ENCODE assay signal across 2 fruit fly cellular contexts in genomic region chr2L:8420259-8420930, dm6.
TF ChIP-seq lines count a peak whose summit lies in the region.

No protein-coding gene starts in this region.

TF ChIP-seq in whole organism, embryonic, 481 proteins besides CTCF, POLR2A, EP300 and RAD21 (continued from another document and continues in another):
- TF ChIP-seq tin (GFP tag; optimal IDR thresholded peaks at IDR 0.05; lab: Kevin White, UChicago) = no peak
- TF ChIP-seq sob (GFP tag; IDR thresholded peaks at IDR 0.05; lab: Robert Waterston, UW) = no peak
- no peak for TF ChIP-seq Usf (GFP tag; optimal IDR thresholded peaks at IDR 0.05; lab: Kevin White, UChicago)
- TF ChIP-seq Oli (tag; optimal IDR thresholded peaks at IDR 0.05; lab: Kevin White, UChicago) = peak; percentile 17
- no peak for TF ChIP-seq Oaz (GFP tag; IDR thresholded peaks at IDR 0.05; lab: Robert Waterston, UW)
- no peak for TF ChIP-seq CG1792 (GFP tag; optimal IDR thresholded peaks at IDR 0.05; lab: Kevin White, UChicago)
- TF ChIP-seq CG14667 (GFP tag; IDR thresholded peaks at IDR 0.05; lab: Robert Waterston, UW) = no peak
- no peak for TF ChIP-seq CG15011 (GFP tag; optimal IDR thresholded peaks at IDR 0.05; lab: Kevin White, UChicago)
- TF ChIP-seq row (GFP tag; IDR thresholded peaks at IDR 0.05; lab: Robert Waterston, UW) = peak; percentile 42; the same call in 2 of the 3 replicates
- no peak for TF ChIP-seq croc (GFP tag; conservative IDR thresholded peaks at IDR 0.05; lab: Robert Waterston, UW)
- TF ChIP-seq CG6254 (GFP tag; optimal IDR thresholded peaks at IDR 0.05; lab: Kevin White, UChicago) = no peak
- TF ChIP-seq caup (GFP tag; optimal IDR thresholded peaks at IDR 0.05; lab: Kevin White, UChicago; ENCODE audit: severe bottlenecking) = no peak
- TF ChIP-seq HLH54F (GFP tag; optimal IDR thresholded peaks at IDR 0.05; lab: Kevin White, UChicago) = no peak
- no peak for TF ChIP-seq wor (GFP tag; IDR thresholded peaks at IDR 0.05; lab: Robert Waterston, UW)
- no peak for TF ChIP-seq dpn (GFP tag; optimal IDR thresholded peaks at IDR 0.05; lab: Kevin White, UChicago)
- peak; percentile 16 for TF ChIP-seq CoRest (tag; optimal IDR thresholded peaks at IDR 0.05; lab: Kevin White, UChicago)
- TF ChIP-seq CG16815 (GFP tag; optimal IDR thresholded peaks at IDR 0.05; lab: Kevin White, UChicago) = no peak
- no peak for TF ChIP-seq CG18619 (GFP tag; optimal IDR thresholded peaks at IDR 0.05; lab: Kevin White, UChicago)
- TF ChIP-seq CG6813 (GFP tag; optimal IDR thresholded peaks at IDR 0.05; lab: Kevin White, UChicago) = no peak
- peak; percentile 14 for TF ChIP-seq yki (optimal IDR thresholded peaks at IDR 0.05; lab: Kevin White, UChicago)
- TF ChIP-seq Hr51 (GFP tag; optimal IDR thresholded peaks at IDR 0.05; lab: Kevin White, UChicago) = no peak
- peak; percentile 8 for TF ChIP-seq CG15269 (tag; optimal IDR thresholded peaks at IDR 0.05; lab: Kevin White, UChicago)
- no peak for TF ChIP-seq pan (optimal IDR thresholded peaks at IDR 0.05; lab: Kevin White, UChicago)
- TF ChIP-seq pan (GFP tag; optimal IDR thresholded peaks at IDR 0.05 in 1 of 2, IDR thresholded peaks at IDR 0.05 in 1 of 2) = no peak
- no peak for TF ChIP-seq prd (optimal IDR thresholded peaks at IDR 0.05; lab: Kevin White, UChicago)
- TF ChIP-seq prd (GFP tag; IDR thresholded peaks at IDR 0.05; lab: Robert Waterston, UW) = no peak
- no peak for TF ChIP-seq CG11247 (GFP tag; IDR thresholded peaks at IDR 0.05; lab: Robert Waterston, UW)
- no peak for TF ChIP-seq zfh2 (GFP tag; optimal IDR thresholded peaks at IDR 0.05; lab: Kevin White, UChicago)
- TF ChIP-seq CG31224 (GFP tag; IDR thresholded peaks at IDR 0.05; lab: Robert Waterston, UW) = no peak
- no peak for TF ChIP-seq B-H2 (GFP tag; optimal IDR thresholded peaks at IDR 0.05; lab: Kevin White, UChicago)
- TF ChIP-seq Deaf1 (tag; optimal IDR thresholded peaks at IDR 0.05; lab: Kevin White, UChicago) = no peak
- TF ChIP-seq CG11504 (tag; optimal IDR thresholded peaks at IDR 0.05; lab: Kevin White, UChicago) = peak; percentile 34
- no peak for TF ChIP-seq h (optimal IDR thresholded peaks at IDR 0.05; lab: Kevin White, UChicago)
- TF ChIP-seq CG12299 (tag; optimal IDR thresholded peaks at IDR 0.05; lab: Kevin White, UChicago) = no peak
- no peak for TF ChIP-seq danr (GFP tag; IDR thresholded peaks at IDR 0.05; lab: Robert Waterston, UW)
- no peak for TF ChIP-seq CG11085 (GFP tag; IDR thresholded peaks at IDR 0.05; lab: Robert Waterston, UW)
- no peak for TF ChIP-seq E2f1 (GFP tag; IDR thresholded peaks at IDR 0.05; lab: Robert Waterston, UW)
- no peak for TF ChIP-seq lola (GFP tag; optimal IDR thresholded peaks at IDR 0.05; lab: Kevin White, UChicago)
- TF ChIP-seq Bteb2 (GFP tag; optimal IDR thresholded peaks at IDR 0.05; lab: Kevin White, UChicago) = no peak
- TF ChIP-seq CG1647 (GFP tag; optimal IDR thresholded peaks at IDR 0.05; lab: Kevin White, UChicago) = no peak
- TF ChIP-seq CG30020 (tag; optimal IDR thresholded peaks at IDR 0.05; lab: Kevin White, UChicago) = no peak
- TF ChIP-seq CG1602 (GFP tag; optimal IDR thresholded peaks at IDR 0.05; lab: Kevin White, UChicago) = no peak
- TF ChIP-seq Ssrp (tag; optimal IDR thresholded peaks at IDR 0.05; lab: Kevin White, UChicago) = no peak
- no peak for TF ChIP-seq Nf-YA (GFP tag; IDR thresholded peaks at IDR 0.05; lab: Robert Waterston, UW)
- TF ChIP-seq Chrac-16 (GFP tag; optimal IDR thresholded peaks at IDR 0.05; lab: Kevin White, UChicago) = no peak
- no peak for TF ChIP-seq repo (GFP tag; optimal IDR thresholded peaks at IDR 0.05; lab: Kevin White, UChicago)
- TF ChIP-seq bcd (GFP tag; optimal IDR thresholded peaks at IDR 0.05; lab: Kevin White, UChicago) = no peak
- TF ChIP-seq phol (tag; optimal IDR thresholded peaks at IDR 0.05; lab: Kevin White, UChicago) = no peak
- peak; percentile 45 for TF ChIP-seq gem (tag; optimal IDR thresholded peaks at IDR 0.05; lab: Kevin White, UChicago)
- TF ChIP-seq chm (GFP tag; IDR thresholded peaks at IDR 0.05; lab: Robert Waterston, UW) = peak; percentile 31; the same call in 1 of the 2 replicates
- TF ChIP-seq ci (GFP tag; IDR thresholded peaks at IDR 0.05; lab: Robert Waterston, UW) = no peak
- peak; percentile 5 for TF ChIP-seq az2 (GFP tag; optimal IDR thresholded peaks at IDR 0.05; lab: Kevin White, UChicago)
- TF ChIP-seq Awh (GFP tag; IDR thresholded peaks at IDR 0.05; lab: Robert Waterston, UW) = no peak
- TF ChIP-seq Sox102F (GFP tag; optimal IDR thresholded peaks at IDR 0.05; lab: Kevin White, UChicago) = peak; percentile 13
- TF ChIP-seq al (GFP tag; IDR thresholded peaks at IDR 0.05; lab: Robert Waterston, UW) = no peak
- peak; percentile 27; the same call in 1 of the 2 replicates for TF ChIP-seq Rfx (GFP tag; IDR thresholded peaks at IDR 0.05; lab: Robert Waterston, UW)
- TF ChIP-seq kni (GFP tag; optimal IDR thresholded peaks at IDR 0.05; lab: Kevin White, UChicago) = peak; percentile 10
- TF ChIP-seq chinmo (GFP tag; IDR thresholded peaks at IDR 0.05; lab: Robert Waterston, UW; ENCODE audit: partially characterized antibody) = no peak
- no peak for TF ChIP-seq mirr (GFP tag; optimal IDR thresholded peaks at IDR 0.05; lab: Kevin White, UChicago)
- no peak for TF ChIP-seq Dek (tag; optimal IDR thresholded peaks at IDR 0.05; lab: Kevin White, UChicago)
- TF ChIP-seq trem (tag; optimal IDR thresholded peaks at IDR 0.05; lab: Kevin White, UChicago) = no peak
- peak; percentile 3 for TF ChIP-seq CG12659 (GFP tag; optimal IDR thresholded peaks at IDR 0.05; lab: Kevin White, UChicago)
- no peak for TF ChIP-seq CG8281 (tag; optimal IDR thresholded peaks at IDR 0.05; lab: Kevin White, UChicago)
- TF ChIP-seq ems (GFP tag; optimal IDR thresholded peaks at IDR 0.05; lab: Kevin White, UChicago) = no peak
- TF ChIP-seq Lpt (GFP tag; optimal IDR thresholded peaks at IDR 0.05; lab: Kevin White, UChicago) = no peak
- no peak for TF ChIP-seq CG42726 (GFP tag; IDR thresholded peaks at IDR 0.05; lab: Robert Waterston, UW; ENCODE audit: partially characterized antibody)
- no peak for TF ChIP-seq CG16863 (GFP tag; optimal IDR thresholded peaks at IDR 0.05; lab: Kevin White, UChicago)
- no peak for TF ChIP-seq CG12942 (GFP tag; optimal IDR thresholded peaks at IDR 0.05; lab: Kevin White, UChicago)
- no peak for TF ChIP-seq CG11398 (GFP tag; optimal IDR thresholded peaks at IDR 0.05; lab: Kevin White, UChicago)
- no peak for TF ChIP-seq CG7271 (tag; optimal IDR thresholded peaks at IDR 0.05; lab: Kevin White, UChicago)

TF ChIP-seq in whole organism, prepupa, 60 proteins besides CTCF, POLR2A, EP300 and RAD21 (continued from another document):
- TF ChIP-seq acj6 (GFP tag; optimal IDR thresholded peaks at IDR 0.05; lab: Kevin White, UChicago) (peak; percentile 14), Eip93F (GFP tag; optimal IDR thresholded peaks at IDR 0.05; lab: Kevin White, UChicago) (no peak), Ets96B (tag; optimal IDR thresholded peaks at IDR 0.05; lab: Kevin White, UChicago) (peak; percentile 37), CG6163 (GFP tag; IDR thresholded peaks at IDR 0.05; lab: Robert Waterston, UW) (peak; percentile 72; the same call in 2 of the 3 replicates), dsx (GFP tag; optimal IDR thresholded peaks at IDR 0.05; lab: Kevin White, UChicago; ENCODE audit: poor library complexity, severe bottlenecking) (peak; percentile 72), Sox102F (GFP tag; optimal IDR thresholded peaks at IDR 0.05; lab: Kevin White, UChicago) (no peak), topi (GFP tag; optimal IDR thresholded peaks at IDR 0.05; lab: Kevin White, UChicago) (no peak), Hr4 (GFP tag; optimal IDR thresholded peaks at IDR 0.05; lab: Kevin White, UChicago) (peak; percentile 35), Met (GFP tag; optimal IDR thresholded peaks at IDR 0.05; lab: Kevin White, UChicago) (peak; percentile 11), CG34406 (GFP tag; optimal IDR thresholded peaks at IDR 0.05; lab: Kevin White, UChicago) (no peak), Sox14 (GFP tag; optimal IDR thresholded peaks at IDR 0.05; lab: Kevin White, UChicago) (peak; percentile 7), CG11902 (GFP tag; optimal IDR thresholded peaks at IDR 0.05; lab: Kevin White, UChicago) (no peak), pdm3 (GFP tag; optimal IDR thresholded peaks at IDR 0.05; lab: Kevin White, UChicago) (peak; percentile 17), eg (GFP tag; IDR thresholded peaks at IDR 0.05; lab: Robert Waterston, UW) (peak; percentile 7; the same call in 1 of the 3 replicates), Eip75B (GFP tag; optimal IDR thresholded peaks at IDR 0.05; lab: Kevin White, UChicago) (peak; percentile 15), Hr39 (GFP tag; optimal IDR thresholded peaks at IDR 0.05; lab: Kevin White, UChicago) (no peak), vri (GFP tag; optimal IDR thresholded peaks at IDR 0.05; lab: Kevin White, UChicago) (no peak), Lpt (GFP tag; optimal IDR thresholded peaks at IDR 0.05; lab: Kevin White, UChicago) (peak; percentile 6), Sox15 (GFP tag; optimal IDR thresholded peaks at IDR 0.05; lab: Kevin White, UChicago) (no peak), Gug (GFP tag; IDR thresholded peaks at IDR 0.05; lab: Robert Waterston, UW) (no peak), CG8632 (GFP tag; optimal IDR thresholded peaks at IDR 0.05; lab: Kevin White, UChicago) (peak; percentile 29), fd85E (GFP tag; optimal IDR thresholded peaks at IDR 0.05; lab: Kevin White, UChicago) (no peak), Hr38 (GFP tag; optimal IDR thresholded peaks at IDR 0.05; lab: Kevin White, UChicago) (no peak), CG8119 (GFP tag; IDR thresholded peaks at IDR 0.05; lab: Robert Waterston, UW) (no peak), achi (GFP tag; optimal IDR thresholded peaks at IDR 0.05; lab: Kevin White, UChicago) (peak; percentile 7), ss (GFP tag; optimal IDR thresholded peaks at IDR 0.05; lab: Kevin White, UChicago) (peak; percentile 75 to 82), Eip78C (GFP tag; lab: Kevin White, UChicago) (peak; percentile 67), CG16779 (tag; optimal IDR thresholded peaks at IDR 0.05; lab: Kevin White, UChicago) (no peak), CG32006 (GFP tag; optimal IDR thresholded peaks at IDR 0.05; lab: Kevin White, UChicago) (peak; percentile 63), net (GFP tag; optimal IDR thresholded peaks at IDR 0.05; lab: Kevin White, UChicago) (no peak), CG6808 (GFP tag; optimal IDR thresholded peaks at IDR 0.05; lab: Kevin White, UChicago) (peak; percentile 75), salr (GFP tag; optimal IDR thresholded peaks at IDR 0.05; lab: Kevin White, UChicago) (no peak), lz (GFP tag; optimal IDR thresholded peaks at IDR 0.05; lab: Kevin White, UChicago) (no peak), cyc (GFP tag; optimal IDR thresholded peaks at IDR 0.05; lab: Kevin White, UChicago) (no peak), OdsH (GFP tag; optimal IDR thresholded peaks at IDR 0.05; lab: Kevin White, UChicago) (peak; percentile 44), CG11294 (GFP tag; IDR thresholded peaks at IDR 0.05; lab: Robert Waterston, UW) (no peak)
